Worm (Caenorhabditis elegans): ENCODE data around the gene C15C7.6.

C15C7.6 gene

ce11 chrX:3127626-3128142, 42.7 kb downstream of the C15C7.6 start (continued):
- TF ChIP-seq vab-15 (tag; optimal IDR thresholded peaks at IDR 0.05) (peak; percentile 49), nhr-47 (tag; optimal IDR thresholded peaks at IDR 0.05) (peak; percentile 91), swsn-7 (tag; optimal IDR thresholded peaks at IDR 0.05) (peak; percentile 93), irx-1 (tag; optimal IDR thresholded peaks at IDR 0.05) (peak; percentile 69), lin-15B (tag; optimal IDR thresholded peaks at IDR 0.05) (peak; percentile 17), rnt-1 (tag; optimal IDR thresholded peaks at IDR 0.05) (peak; percentile 86), lin-39 (tag; optimal IDR thresholded peaks at IDR 0.05) (no peak), ama-1 (optimal IDR thresholded peaks at IDR 0.05) (no peak), mab-9 (GFP tag; IDR thresholded peaks at IDR 0.05) (peak; percentile 58; the same call in 1 of the 2 replicates), C16A3.4 (tag; optimal IDR thresholded peaks at IDR 0.05) (peak; percentile 95), zag-1 (tag; optimal IDR thresholded peaks at IDR 0.05) (peak; percentile 87), ceh-8 (GFP tag; optimal IDR thresholded peaks at IDR 0.05) (peak; percentile 76), nhr-90 (tag; optimal IDR thresholded peaks at IDR 0.05; ENCODE audit: poor library complexity) (peak; percentile 86), nhr-19 (GFP tag; conservative IDR thresholded peaks at IDR 0.05) (peak; percentile 85), ztf-4 (tag; optimal IDR thresholded peaks at IDR 0.05) (peak; percentile 80), snpc-4 (tag; optimal IDR thresholded peaks at IDR 0.05) (peak; percentile 18), nhr-85 (tag) (peak; percentile 95), ceh-90 (tag; optimal IDR thresholded peaks at IDR 0.05) (no peak), grh-1 (GFP tag; IDR thresholded peaks at IDR 0.05) (0 out of 2 replicates have a peak, but pooled peaks have one; percentile 48), dpl-1 (GFP tag; optimal IDR thresholded peaks at IDR 0.05) (peak; percentile 52 to 63 (median 55)), zip-4 (GFP tag; optimal IDR thresholded peaks at IDR 0.05) (peak; percentile 69), F16B12.6 (tag; optimal IDR thresholded peaks at IDR 0.05) (peak; percentile 6), unc-86 (tag; optimal IDR thresholded peaks at IDR 0.05) (peak; percentile 91), mef-2 (tag; optimal IDR thresholded peaks at IDR 0.05) (peak; percentile 83), nhr-237 (tag; optimal IDR thresholded peaks at IDR 0.05) (peak; percentile 88), aha-1 (tag; optimal IDR thresholded peaks at IDR 0.05) (no peak), nhr-12 (tag; optimal IDR thresholded peaks at IDR 0.05) (no peak), unc-62 (GFP tag; optimal IDR thresholded peaks at IDR 0.05) (no peak), lsy-2 (tag; optimal IDR thresholded peaks at IDR 0.05) (peak; percentile 72 to 91), elt-2 (tag; optimal IDR thresholded peaks at IDR 0.05) (peak; percentile 60), tlp-1 (tag; optimal IDR thresholded peaks at IDR 0.05) (no peak), fos-1 (tag; optimal IDR thresholded peaks at IDR 0.05) (peak; percentile 88), sup-37 (GFP tag; optimal IDR thresholded peaks at IDR 0.05) (no peak)

- TF ChIP-seq ama-1 (optimal IDR thresholded peaks at IDR 0.05) (no peak), zag-1 (tag; optimal IDR thresholded peaks at IDR 0.05) (no peak)
Measured at ce11 chrX:3126979-3127378, 43.4 kb downstream of the C15C7.6 start, which contains the start of gene spc-1. Gene spc-1 (minus strand): TSS chrX:3127079.

DNA sequence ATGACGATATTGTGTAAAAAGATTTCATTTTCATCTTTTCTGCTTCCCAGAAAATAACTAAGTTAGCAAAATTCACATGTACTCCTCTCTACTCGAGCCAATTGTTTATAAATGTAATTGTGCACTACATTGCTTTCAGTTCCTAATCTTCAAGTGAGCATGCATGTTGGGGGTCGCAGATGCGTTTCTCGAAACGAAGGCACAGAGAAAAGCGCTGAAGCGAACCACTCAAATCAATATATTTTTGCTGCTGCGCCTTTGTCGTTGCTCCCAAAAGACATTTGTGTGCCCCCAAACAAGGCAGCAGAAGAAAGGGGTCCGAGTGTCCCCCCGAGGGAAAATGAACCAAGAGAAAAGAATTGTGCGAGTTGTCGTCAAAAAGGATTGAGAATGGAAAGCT, 44.1 kb downstream of the C15C7.6 start:
- TF ChIP-seq ceh-82 (tag; optimal IDR thresholded peaks at IDR 0.05) (peak in 2 of 3 experiments; percentile 1 to 52), elt-3 (tag; optimal IDR thresholded peaks at IDR 0.05) (no peak), dpl-1 (GFP tag; optimal IDR thresholded peaks at IDR 0.05) (no peak), fkh-10 (GFP tag; optimal IDR thresholded peaks at IDR 0.05) (peak; percentile 30), nhr-71 (tag; optimal IDR thresholded peaks at IDR 0.05) (peak; percentile 42), rnt-1 (tag; optimal IDR thresholded peaks at IDR 0.05) (no peak), irx-1 (tag; optimal IDR thresholded peaks at IDR 0.05) (no peak), isw-1 (GFP tag; IDR thresholded peaks at IDR 0.05) (0 out of 2 replicates have a peak, but pooled peaks have one; percentile 5), tbx-2 (tag; optimal IDR thresholded peaks at IDR 0.05) (peak; percentile 43), lin-39 (tag; optimal IDR thresholded peaks at IDR 0.05) (no peak), egl-13 (tag; optimal IDR thresholded peaks at IDR 0.05) (no peak), snu-23 (GFP tag; optimal IDR thresholded peaks at IDR 0.05) (peak; percentile 13), nhr-76 (tag; optimal IDR thresholded peaks at IDR 0.05) (no peak), unc-130 (tag; optimal IDR thresholded peaks at IDR 0.05) (no peak), nhr-12 (tag; optimal IDR thresholded peaks at IDR 0.05) (no peak), C16A3.4 (tag; optimal IDR thresholded peaks at IDR 0.05) (no peak), xbp-1 (tag; optimal IDR thresholded peaks at IDR 0.05) (no peak), zip-4 (GFP tag; optimal IDR thresholded peaks at IDR 0.05) (no peak), skn-1 (tag; optimal IDR thresholded peaks at IDR 0.05) (no peak), lin-15B (tag; optimal IDR thresholded peaks at IDR 0.05) (no peak), pqm-1 (tag; optimal IDR thresholded peaks at IDR 0.05) (no peak), nhr-90 (tag; optimal IDR thresholded peaks at IDR 0.05; ENCODE audit: poor library complexity) (no peak), ces-1 (GFP tag; optimal IDR thresholded peaks at IDR 0.05) (peak; percentile 40), lin-14 (GFP tag; optimal IDR thresholded peaks at IDR 0.05) (peak; percentile 88), lin-35 (GFP tag; optimal IDR thresholded peaks at IDR 0.05) (no peak), lsy-2 (tag; optimal IDR thresholded peaks at IDR 0.05) (no peak), zag-1 (tag; optimal IDR thresholded peaks at IDR 0.05) (no peak), swsn-7 (tag; optimal IDR thresholded peaks at IDR 0.05) (peak; percentile 20)
